Worm (Caenorhabditis elegans) whole organism, mixed stage, embryonic: Measurements from ENCODE around the gene F10G7.10.

ENCODE experiments used
- M03D4.4 ChIP-seq: sonication (generic microtip); optimal IDR thresholded peaks from 2 replicates; lab custom pipeline; 2017; ENCODE audit warnings: mild to moderate bottlenecking, missing genetic modification characterization, missing compliant biosample characterization
- bed-3 ChIP-seq: fragments of 200-800 bp; sonication (Bioruptor generic); optimal IDR thresholded peaks from 3 replicates; lab custom pipeline; 2018; ENCODE audit warnings: mild to moderate bottlenecking, missing genetic modification characterization, moderate library complexity, missing compliant biosample characterization
- blmp-1 ChIP-seq: fragments of 150-350 bp; optimal IDR thresholded peaks from 2 replicates; lab custom pipeline; 2014; ENCODE audit warnings: missing biosample characterization, missing genetic modification characterization
- ceh-39 ChIP-seq: fragments of 150-350 bp; optimal IDR thresholded peaks from 2 replicates; lab custom pipeline; 2014; ENCODE audit warnings: missing biosample characterization, missing genetic modification characterization
- ceh-43 ChIP-seq: fragments of 200-800 bp; sonication (Bioruptor generic); optimal IDR thresholded peaks from 2 replicates; lab custom pipeline; 2018; ENCODE audit warnings: mild to moderate bottlenecking, missing genetic modification characterization, moderate library complexity, missing compliant biosample characterization
- ceh-83 ChIP-seq: fragments of 200-800 bp; sonication (Bioruptor generic); optimal IDR thresholded peaks from 2 replicates; lab custom pipeline; 2018; ENCODE audit warnings: mild to moderate bottlenecking, missing genetic modification characterization, missing compliant biosample characterization
- ces-1 ChIP-seq: fragments of 150-350 bp; optimal IDR thresholded peaks from 2 replicates; lab custom pipeline; 2014; ENCODE audit warnings: missing biosample characterization, missing genetic modification reagents, missing genetic modification characterization
- cnd-1 ChIP-seq: fragments of 200-800 bp; sonication (Bioruptor generic); optimal IDR thresholded peaks from 2 replicates; lab custom pipeline; 2018; ENCODE audit warnings: mild to moderate bottlenecking, missing genetic modification characterization, missing compliant biosample characterization
- drap-1 ChIP-seq: fragments of 200-800 bp; sonication (Bioruptor generic); optimal IDR thresholded peaks from 3 replicates; lab custom pipeline; 2018; ENCODE audit warnings: mild to moderate bottlenecking, missing genetic modification characterization, missing compliant biosample characterization
- elt-1 ChIP-seq: sonication (generic microtip); optimal IDR thresholded peaks from 2 replicates; lab custom pipeline; 2017; ENCODE audit warnings: missing genetic modification characterization, mild to moderate bottlenecking, missing compliant biosample characterization, antibody characterized with exemption, moderate library complexity, borderline replicate concordance; ENCODE audit not compliant: insufficient read depth
- elt-3 ChIP-seq: fragments of 150-350 bp; optimal IDR thresholded peaks from 2 replicates; lab custom pipeline; 2014; ENCODE audit warnings: missing biosample characterization, missing genetic modification characterization
- flh-1 ChIP-seq: fragments of 200-800 bp; sonication (Bioruptor generic); optimal IDR thresholded peaks from 2 replicates; lab custom pipeline; 2018; ENCODE audit warnings: mild to moderate bottlenecking, missing genetic modification characterization, moderate library complexity, missing compliant biosample characterization
- ham-2 ChIP-seq: fragments of 200-800 bp; sonication (Bioruptor generic); optimal IDR thresholded peaks from 2 replicates; lab custom pipeline; 2018; ENCODE audit warnings: mild to moderate bottlenecking, missing genetic modification characterization, missing compliant biosample characterization
- hlh-1 ChIP-seq: fragments of 150-350 bp; optimal IDR thresholded peaks from 2 replicates; lab custom pipeline; 2014; ENCODE audit warnings: missing biosample characterization, missing genetic modification reagents, missing genetic modification characterization
- lin-13 ChIP-seq: fragments of 150-350 bp; optimal IDR thresholded peaks from 2 replicates; lab custom pipeline; 2014; ENCODE audit warnings: missing biosample characterization, missing genetic modification characterization
- lin-32 ChIP-seq: fragments of 200-800 bp; sonication (Bioruptor generic); optimal IDR thresholded peaks from 2 replicates; lab custom pipeline; 2018; ENCODE audit warnings: mild to moderate bottlenecking, missing genetic modification characterization, missing compliant biosample characterization
- lsy-2 ChIP-seq: fragments of 150-350 bp; optimal IDR thresholded peaks from 2 replicates; lab custom pipeline; 2014; ENCODE audit warnings: missing biosample characterization, missing genetic modification characterization
- mab-5 ChIP-seq: fragments of 150-350 bp; optimal IDR thresholded peaks from 2 replicates; lab custom pipeline; 2014; ENCODE audit warnings: missing biosample characterization, missing genetic modification characterization
- mep-1 ChIP-seq: fragments of 150-350 bp; optimal IDR thresholded peaks from 2 replicates; lab custom pipeline; 2017; ENCODE audit warnings: missing biosample characterization, missing genetic modification reagents, missing genetic modification characterization, inconsistent platforms
- mls-2 ChIP-seq: sonication (generic microtip); optimal IDR thresholded peaks from 2 replicates; lab custom pipeline; 2016; ENCODE audit warnings: mild to moderate bottlenecking, missing genetic modification characterization, moderate library complexity, missing compliant biosample characterization
- nhr-12 ChIP-seq: fragments of 150-350 bp; optimal IDR thresholded peaks from 2 replicates; lab custom pipeline; 2014; ENCODE audit warnings: missing biosample characterization, missing genetic modification characterization
- nhr-2 ChIP-seq: fragments of 150-350 bp; optimal IDR thresholded peaks from 2 replicates; lab custom pipeline; 2014; ENCODE audit warnings: missing biosample characterization, missing genetic modification characterization
- nhr-237 ChIP-seq: fragments of 150-350 bp; optimal IDR thresholded peaks from 2 replicates; lab custom pipeline; 2014; ENCODE audit warnings: missing biosample characterization, missing genetic modification characterization
- nhr-28 ChIP-seq: fragments of 150-350 bp; optimal IDR thresholded peaks from 2 replicates; lab custom pipeline; 2014; ENCODE audit warnings: missing biosample characterization, missing genetic modification characterization
- pha-4 ChIP-seq: fragments of 150-350 bp; optimal IDR thresholded peaks from 2 replicates; lab custom pipeline; 2018; ENCODE audit warnings: missing biosample characterization, missing genetic modification reagents, missing genetic modification characterization
- sem-2 ChIP-seq: fragments of 200-800 bp; sonication (Bioruptor generic); optimal IDR thresholded peaks from 2 replicates; lab custom pipeline; 2018; ENCODE audit warnings: mild to moderate bottlenecking, missing genetic modification characterization, missing compliant biosample characterization
- snpc-4 ChIP-seq: fragments of 150-350 bp; optimal IDR thresholded peaks from 2 replicates; lab custom pipeline; 2014; ENCODE audit warnings: missing biosample characterization, missing genetic modification characterization
- sptf-1 ChIP-seq: sonication (generic microtip); optimal IDR thresholded peaks from 2 replicates; lab custom pipeline; 2017; ENCODE audit warnings: mild to moderate bottlenecking, missing genetic modification characterization, moderate library complexity, missing compliant biosample characterization
- tbx-8 ChIP-seq: fragments of 200-800 bp; sonication (Bioruptor generic); optimal IDR thresholded peaks from 2 replicates; lab custom pipeline; 2018; ENCODE audit warnings: mild to moderate bottlenecking, missing genetic modification characterization, moderate library complexity, missing compliant biosample characterization
- unc-120 ChIP-seq: sonication (generic microtip); optimal IDR thresholded peaks from 2 replicates; lab custom pipeline; 2017; ENCODE audit warnings: missing genetic modification characterization, missing compliant biosample characterization; ENCODE audit not compliant: poor library complexity, severe bottlenecking
- unc-39 ChIP-seq: fragments of 150-350 bp; optimal IDR thresholded peaks from 2 replicates; lab custom pipeline; 2014; ENCODE audit warnings: missing biosample characterization, missing genetic modification characterization
- unc-62 ChIP-seq: fragments of 150-350 bp; optimal IDR thresholded peaks from 2 replicates; lab custom pipeline; 2014; ENCODE audit warnings: missing biosample characterization, missing genetic modification reagents, missing genetic modification characterization
- zip-8 ChIP-seq: fragments of 150-350 bp; optimal IDR thresholded peaks from 2 replicates; lab custom pipeline; 2014; ENCODE audit warnings: missing biosample characterization, missing genetic modification characterization
- ztf-11 ChIP-seq: fragments of 150-350 bp; optimal IDR thresholded peaks from 2 replicates; lab custom pipeline; 2014; ENCODE audit warnings: missing biosample characterization, missing genetic modification characterization

F10G7.10 gene

ce11 chrII:4673242-4673641 lies 52.8 kb downstream of the F10G7.10 start:
- TF ChIP-seq nhr-28 (tag; lab: Kevin White, UChicago), result no peak
- TF ChIP-seq ces-1, result no peak
- TF ChIP-seq drap-1 (GFP tag; lab: Kevin White, UChicago), result no peak
- no peak for TF ChIP-seq pha-4
- TF ChIP-seq ham-2 (GFP tag; lab: Kevin White, UChicago), result no peak
- TF ChIP-seq cnd-1 (tag; lab: Kevin White, UChicago), result no peak
- no peak for TF ChIP-seq hlh-1 (tag; lab: Kevin White, UChicago)
- TF ChIP-seq snpc-4, result no peak
- TF ChIP-seq bed-3, result no peak
- TF ChIP-seq sptf-1 (tag; lab: Kevin White, UChicago), result no peak
- TF ChIP-seq nhr-237 (tag; lab: Kevin White, UChicago), result no peak
- no peak for TF ChIP-seq mep-1 (tag; lab: Kevin White, UChicago)
- TF ChIP-seq elt-3 (tag; lab: Kevin White, UChicago), result no peak
- TF ChIP-seq, all 35 proteins: peak for 0

- TF ChIP-seq ztf-11, result peak; percentile 76
- TF ChIP-seq unc-120 (tag; lab: Kevin White, UChicago), result peak; percentile 43
- TF ChIP-seq unc-62, result peak; percentile 43
- peak; percentile 65 for TF ChIP-seq sptf-1 (tag; lab: Kevin White, UChicago)
- TF ChIP-seq cnd-1 (tag; lab: Kevin White, UChicago), result peak; percentile 91
- TF ChIP-seq lin-13 (tag; lab: Kevin White, UChicago), result peak; percentile 30
- TF ChIP-seq tbx-8 (GFP tag; lab: Kevin White, UChicago), result no peak
- peak; percentile 63 for TF ChIP-seq nhr-2 (tag; lab: Kevin White, UChicago)
- TF ChIP-seq mab-5 (tag; lab: Kevin White, UChicago), result no peak
- TF ChIP-seq elt-1 (tag; lab: Kevin White, UChicago), result no peak
- peak; percentile 60 for TF ChIP-seq mls-2
- TF ChIP-seq flh-1 (GFP tag; lab: Kevin White, UChicago), result no peak
- no peak for TF ChIP-seq nhr-12
- no peak for TF ChIP-seq blmp-1 (tag; lab: Kevin White, UChicago)
- peak; percentile 22 for TF ChIP-seq ceh-43 (GFP tag; lab: Kevin White, UChicago)
- TF ChIP-seq sem-2 (GFP tag; lab: Kevin White, UChicago), result no peak
- no peak for TF ChIP-seq nhr-237 (tag; lab: Kevin White, UChicago)
- TF ChIP-seq ham-2 (GFP tag; lab: Kevin White, UChicago), result no peak
- TF ChIP-seq lin-32, result peak; percentile 59
- TF ChIP-seq unc-39 (tag; lab: Kevin White, UChicago), result no peak
- TF ChIP-seq pha-4, result peak; percentile 12
- peak; percentile 67 for TF ChIP-seq ceh-39 (tag; lab: Kevin White, UChicago)
- no peak for TF ChIP-seq nhr-28 (tag; lab: Kevin White, UChicago)
- peak; percentile 83 for TF ChIP-seq ces-1
- TF ChIP-seq lsy-2, result peak; percentile 3
- TF ChIP-seq drap-1 (GFP tag; lab: Kevin White, UChicago), result no peak
- peak; percentile 90 for TF ChIP-seq mep-1 (tag; lab: Kevin White, UChicago)
- TF ChIP-seq hlh-1 (tag; lab: Kevin White, UChicago), result peak; percentile 19
- no peak for TF ChIP-seq M03D4.4
Observed at ce11 chrII:4672584-4673110, 53.4 kb downstream of the F10G7.10 start, which contains the start of the genes clec-140 and hmg-11. TSS of gene clec-140 (plus strand) at chrII:4673060. TSS of gene hmg-11 (plus strand) at chrII:4673085.

DNA sequence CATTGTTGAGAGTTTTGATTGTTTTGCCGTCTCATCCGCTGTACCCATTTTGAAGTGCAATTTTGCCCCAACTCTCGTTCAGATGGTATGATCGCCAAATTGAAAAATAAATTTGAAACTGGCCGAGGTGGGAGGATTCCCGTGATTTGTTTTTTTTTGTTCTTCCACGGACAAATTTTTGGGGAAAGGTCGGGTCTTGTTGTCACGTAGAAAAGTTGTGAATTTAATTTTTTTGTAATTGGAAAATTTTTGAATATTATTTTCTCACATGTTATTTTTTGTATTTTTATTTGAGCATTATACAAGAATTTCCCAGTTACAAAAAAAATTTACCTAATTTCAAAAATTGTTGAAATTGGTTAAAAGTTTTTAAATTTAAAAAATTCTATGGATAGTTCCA lies 54.4 kb downstream of the F10G7.10 start, which contains the start of gene T05A7.6:
T05A7.6 (minus strand) TSS at position 101 of the 400 bp plus-strand sequence.
- TF ChIP-seq mab-5 (tag; lab: Kevin White, UChicago), result no peak
- TF ChIP-seq drap-1 (GFP tag; lab: Kevin White, UChicago), result no peak
- TF ChIP-seq sem-2 (GFP tag; lab: Kevin White, UChicago), result no peak
- no peak for TF ChIP-seq ceh-83
- TF ChIP-seq cnd-1 (tag; lab: Kevin White, UChicago), result no peak
- no peak for TF ChIP-seq ceh-39 (tag; lab: Kevin White, UChicago)
- no peak for TF ChIP-seq M03D4.4
- TF ChIP-seq elt-3 (tag; lab: Kevin White, UChicago), result no peak
- TF ChIP-seq pha-4, result no peak
- TF ChIP-seq ztf-11, result no peak
- no peak for TF ChIP-seq nhr-2 (tag; lab: Kevin White, UChicago)
- TF ChIP-seq unc-120 (tag; lab: Kevin White, UChicago), result no peak
- TF ChIP-seq snpc-4, result no peak
- no peak for TF ChIP-seq nhr-237 (tag; lab: Kevin White, UChicago)
- no peak for TF ChIP-seq tbx-8 (GFP tag; lab: Kevin White, UChicago)
- TF ChIP-seq mls-2, result no peak
- TF ChIP-seq unc-62, result no peak
- TF ChIP-seq zip-8, result no peak
- TF ChIP-seq lin-13 (tag; lab: Kevin White, UChicago), result no peak
